Worm (Caenorhabditis elegans): ENCODE results near the gene usp-46.

The usp-46 gene

ce11 chrIII:9808179-9808578, 31.8 kb downstream of the usp-46 start, which contains the start of gene gtap-2 (continued):
- TF ChIP-seq pat-9 (tag; optimal IDR thresholded peaks at IDR 0.05) (no peak), Y22D7AL.16 (tag; optimal IDR thresholded peaks at IDR 0.05) (no peak), ets-4 (tag; optimal IDR thresholded peaks at IDR 0.05) (peak; percentile 54), dmd-4 (tag; optimal IDR thresholded peaks at IDR 0.05; ENCODE audit: borderline replicate concordance) (no peak), ceh-22 (tag; optimal IDR thresholded peaks at IDR 0.05) (no peak), pros-1 (tag; optimal IDR thresholded peaks at IDR 0.05) (no peak), hlh-30 (tag; optimal IDR thresholded peaks at IDR 0.05; ENCODE audit: insufficient read depth) (no peak), fkh-6 (tag; optimal IDR thresholded peaks at IDR 0.05) (no peak), C38D4.7 (GFP tag; optimal IDR thresholded peaks at IDR 0.05) (no peak), tbx-2 (tag; optimal IDR thresholded peaks at IDR 0.05) (peak; percentile 77), unc-55 (GFP tag; optimal IDR thresholded peaks at IDR 0.05) (no peak), elt-2 (tag; optimal IDR thresholded peaks at IDR 0.05) (peak; percentile 45), lim-6 (tag; optimal IDR thresholded peaks at IDR 0.05) (no peak), ceh-9 (tag; optimal IDR thresholded peaks at IDR 0.05) (no peak), unc-86 (tag; optimal IDR thresholded peaks at IDR 0.05) (peak; percentile 16), hlh-13 (GFP tag; optimal IDR thresholded peaks at IDR 0.05) (no peak), ceh-2 (tag; optimal IDR thresholded peaks at IDR 0.05) (peak; percentile 65), ttx-3 (tag; optimal IDR thresholded peaks at IDR 0.05) (no peak), zip-5 (tag; optimal IDR thresholded peaks at IDR 0.05) (peak; percentile 73), F13H6.1 (tag; optimal IDR thresholded peaks at IDR 0.05) (no peak), gmeb-2 (tag; optimal IDR thresholded peaks at IDR 0.05) (no peak), unc-3 (GFP tag; conservative IDR thresholded peaks at IDR 0.05) (no peak), unc-3 (tag; optimal IDR thresholded peaks at IDR 0.05) (no peak), fkh-10 (GFP tag; optimal IDR thresholded peaks at IDR 0.05) (no peak), ahr-1 (tag; optimal IDR thresholded peaks at IDR 0.05) (no peak), unc-42 (tag; optimal IDR thresholded peaks at IDR 0.05) (no peak), ceh-19 (GFP tag; optimal IDR thresholded peaks at IDR 0.05) (no peak), pqm-1 (tag; optimal IDR thresholded peaks at IDR 0.05) (no peak), ceh-31 (tag; optimal IDR thresholded peaks at IDR 0.05) (peak; percentile 68), sox-4 (tag; optimal IDR thresholded peaks at IDR 0.05) (no peak), lin-11 (tag; optimal IDR thresholded peaks at IDR 0.05) (no peak), C08G9.2 (tag; optimal IDR thresholded peaks at IDR 0.05) (no peak), ceh-30 (tag; optimal IDR thresholded peaks at IDR 0.05) (no peak)

ce11 chrIII:9813146-9813545, 36.7 kb downstream of the usp-46 start, which contains the start of gene ZK632.14:
ZK632.14 (plus strand) TSS chrIII:9813446.
- TF ChIP-seq dmd-4 (tag; optimal IDR thresholded peaks at IDR 0.05; ENCODE audit: borderline replicate concordance) (no peak), C08G9.2 (tag; optimal IDR thresholded peaks at IDR 0.05) (no peak), hlh-30 (tag; optimal IDR thresholded peaks at IDR 0.05; ENCODE audit: insufficient read depth) (no peak), ahr-1 (tag; optimal IDR thresholded peaks at IDR 0.05) (no peak), K09A11.1 (tag; optimal IDR thresholded peaks at IDR 0.05; ENCODE audit: insufficient read depth) (no peak), ztf-16 (tag; optimal IDR thresholded peaks at IDR 0.05) (no peak), hlh-15 (tag; optimal IDR thresholded peaks at IDR 0.05) (no peak), hlh-13 (GFP tag; optimal IDR thresholded peaks at IDR 0.05) (no peak), ceh-48 (tag; optimal IDR thresholded peaks at IDR 0.05) (no peak), che-1 (tag; optimal IDR thresholded peaks at IDR 0.05) (no peak), fkh-10 (GFP tag; optimal IDR thresholded peaks at IDR 0.05) (no peak), zip-5 (tag; optimal IDR thresholded peaks at IDR 0.05) (no peak), C38D4.7 (GFP tag; optimal IDR thresholded peaks at IDR 0.05) (no peak)

ce11 chrIII:9817087-9817612, 40.7 kb downstream of the usp-46 start, which contains the start of gene cnx-1:
cnx-1 (minus strand) TSS chrIII:9817137.
- peak; percentile 3 for TF ChIP-seq hlh-30 (tag; optimal IDR thresholded peaks at IDR 0.05; ENCODE audit: insufficient read depth)
- peak; percentile 50 for TF ChIP-seq nfya-1 (tag; optimal IDR thresholded peaks at IDR 0.05)
- TF ChIP-seq pqm-1 (tag; optimal IDR thresholded peaks at IDR 0.05), result no peak
- peak; percentile 85 for TF ChIP-seq ceh-31 (tag; optimal IDR thresholded peaks at IDR 0.05)
- TF ChIP-seq syd-9 (tag; optimal IDR thresholded peaks at IDR 0.05), result no peak
- TF ChIP-seq tbx-7 (tag; optimal IDR thresholded peaks at IDR 0.05), result no peak
- peak; percentile 60 for TF ChIP-seq rnt-1 (tag; optimal IDR thresholded peaks at IDR 0.05)
- TF ChIP-seq hlh-15 (tag; optimal IDR thresholded peaks at IDR 0.05), result no peak
- TF ChIP-seq ceh-48 (tag; optimal IDR thresholded peaks at IDR 0.05), result no peak
- TF ChIP-seq che-1 (tag; optimal IDR thresholded peaks at IDR 0.05), result no peak
- no peak for TF ChIP-seq odd-2 (tag; optimal IDR thresholded peaks at IDR 0.05)
- no peak for TF ChIP-seq ceh-22 (tag; optimal IDR thresholded peaks at IDR 0.05)
- no peak for TF ChIP-seq fkh-10 (GFP tag; optimal IDR thresholded peaks at IDR 0.05)
- TF ChIP-seq ref-2 (tag; optimal IDR thresholded peaks at IDR 0.05), result peak; percentile 60
- TF ChIP-seq npax-4 (tag; optimal IDR thresholded peaks at IDR 0.05), result no peak
- TF ChIP-seq nhr-11 (tag; optimal IDR thresholded peaks at IDR 0.05), result no peak
- TF ChIP-seq F13H6.1 (tag; optimal IDR thresholded peaks at IDR 0.05), result no peak
- no peak for TF ChIP-seq ceh-45 (GFP tag; IDR thresholded peaks at IDR 0.05)
- no peak for TF ChIP-seq hlh-13 (GFP tag; optimal IDR thresholded peaks at IDR 0.05)
- peak; percentile 18 for TF ChIP-seq elt-2 (tag; optimal IDR thresholded peaks at IDR 0.05)
- no peak for TF ChIP-seq sox-4 (tag; optimal IDR thresholded peaks at IDR 0.05)
- no peak for TF ChIP-seq ets-4 (tag; optimal IDR thresholded peaks at IDR 0.05)
- no peak for TF ChIP-seq ceh-9 (tag; optimal IDR thresholded peaks at IDR 0.05)

All from whole organism, late embryonic.